Worm (Caenorhabditis elegans) whole organism, midembryonic: Measurements from ENCODE around the gene nhr-241.

Source experiments
- T22C8.4 ChIP-seq: fragments of 200-800 bp; sonication (Bioruptor generic); IDR thresholded peaks from 2 replicates; pipeline ENCODE4 v1.3.6; 2022; ENCODE audit warnings: missing genetic modification characterization, missing compliant biosample characterization
- cog-1 ChIP-seq: sonication (generic microtip); optimal IDR thresholded peaks from 2 replicates; lab custom pipeline; 2016; ENCODE audit warnings: missing genetic modification characterization, missing compliant biosample characterization
- flt-1 ChIP-seq: fragments of 200-800 bp; sonication (Bioruptor generic); IDR thresholded peaks from 2 replicates; pipeline ENCODE4 v1.3.6; 2022; ENCODE audit warnings: missing genetic modification characterization, missing compliant biosample characterization
- klf-2 ChIP-seq: fragments of 200-800 bp; sonication (Bioruptor generic); conservative IDR thresholded peaks from 2 replicates; pipeline ENCODE4 v1.3.6; 2022; ENCODE audit warnings: missing genetic modification reagents, missing genetic modification characterization, missing compliant biosample characterization
- tab-1 ChIP-seq: fragments of 200-800 bp; sonication (Bioruptor generic); IDR thresholded peaks from 2 replicates; pipeline ENCODE4 v1.3.6; 2022; ENCODE audit warnings: missing genetic modification characterization, missing compliant biosample characterization

DNA sequence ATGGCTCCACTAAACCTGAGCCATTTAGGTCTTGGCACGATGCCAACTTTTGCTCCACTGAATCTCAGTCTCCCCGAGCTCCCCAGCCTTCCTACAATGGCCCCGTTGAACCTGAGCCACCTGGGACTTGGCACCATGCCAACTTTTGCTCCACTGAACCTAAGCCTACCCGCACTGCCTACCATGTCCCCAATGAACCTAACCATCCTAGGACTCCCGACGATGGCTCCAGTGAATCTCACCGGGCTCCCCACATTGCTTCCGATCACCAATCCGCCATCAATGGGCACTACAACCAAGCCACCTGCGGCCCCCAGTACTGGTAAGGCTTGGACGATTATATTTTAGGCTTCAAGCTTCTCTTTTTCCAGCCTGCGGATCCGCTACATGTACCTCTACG is 27.4 kb upstream of the nhr-241 start:
- TF ChIP-seq klf-2 (GFP tag; lab: Robert Waterston, UW) (no peak), flt-1 (GFP tag; lab: Robert Waterston, UW) (no peak), T22C8.4 (no peak), tab-1 (GFP tag; lab: Robert Waterston, UW) (no peak), cog-1 (tag; lab: Kevin White, UChicago) (no peak)
